Worm (Caenorhabditis elegans): ENCODE measurements around the gene srg-37.

DNA sequence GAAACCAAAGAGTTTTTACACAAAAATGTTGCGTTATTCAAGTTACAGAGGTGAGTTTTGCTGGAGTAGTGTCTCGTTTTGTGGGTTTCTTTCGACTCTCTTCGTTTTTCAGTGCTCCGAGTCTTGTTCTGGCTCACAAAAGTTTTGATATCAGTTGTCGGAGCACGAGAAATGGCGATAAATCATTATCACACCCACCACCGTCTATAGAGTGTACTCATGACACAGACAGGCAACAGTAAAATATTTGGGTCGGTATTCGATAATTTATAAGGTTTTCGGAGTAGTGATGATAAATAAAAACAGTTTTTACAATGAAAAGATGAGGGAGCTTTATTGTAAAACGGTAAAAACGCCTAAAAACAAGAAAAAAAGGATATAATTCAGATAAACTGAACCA is 26.9 kb downstream of the srg-37 start, which contains the start of gene ceh-37:
- TF ChIP-seq him-1 (tag; optimal IDR thresholded peaks at IDR 0.05) (no peak), W03F9.2 (tag; optimal IDR thresholded peaks at IDR 0.05) (no peak)

Measured in whole organism, L4/young adult.